Fruit fly (Drosophila melanogaster): ENCODE data around the gene mora.

DNA sequence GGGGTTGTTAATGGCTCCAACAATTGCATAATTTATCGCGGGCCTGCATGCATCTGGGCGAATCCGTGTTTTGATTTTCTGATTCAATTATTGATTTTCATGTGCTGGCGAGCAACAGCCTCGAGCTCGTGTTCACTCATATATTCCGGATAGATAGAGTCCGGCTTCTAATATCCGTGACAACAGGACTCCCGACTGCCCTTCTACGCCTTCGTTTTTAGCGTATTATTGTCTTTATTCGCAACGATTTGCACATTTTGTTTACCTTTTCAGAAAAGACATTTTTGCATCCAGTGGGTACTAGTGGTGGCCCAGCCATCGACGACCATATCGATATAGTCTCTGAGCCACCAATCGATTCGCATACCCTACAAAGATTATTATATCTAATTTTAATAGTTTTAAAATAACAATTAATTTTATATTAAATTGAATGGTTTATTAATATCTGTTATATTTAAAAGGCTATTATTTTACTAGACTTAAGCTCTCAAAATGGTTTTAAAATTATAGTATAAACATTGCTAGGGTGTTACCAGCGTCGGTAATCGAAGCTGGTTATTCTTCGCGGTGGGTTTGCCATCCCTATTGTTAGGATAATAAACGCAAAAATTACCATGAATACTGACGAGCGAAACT lies 24.9 kb upstream of the mora start, which contains the start of the genes Myo95E and TBC1d7:
- TF ChIP-seq CG11617 (GFP tag; optimal IDR thresholded peaks at IDR 0.05) (peak; percentile 86), bab1 (GFP tag; optimal IDR thresholded peaks at IDR 0.05) (peak; percentile 88), kay (GFP tag; ENCODE audit: borderline replicate concordance) (no peak), toe (GFP tag; optimal IDR thresholded peaks at IDR 0.05) (no peak), ovo (GFP tag; optimal IDR thresholded peaks at IDR 0.05) (peak; percentile 17), Crg-1 (GFP tag; optimal IDR thresholded peaks at IDR 0.05) (peak; percentile 45), CG12768 (GFP tag; optimal IDR thresholded peaks at IDR 0.05) (peak; percentile 91), CG7045 (GFP tag; optimal IDR thresholded peaks at IDR 0.05) (peak; percentile 83), CG33017 (tag; optimal IDR thresholded peaks at IDR 0.05) (peak; percentile 91), Clk (GFP tag; optimal IDR thresholded peaks at IDR 0.05) (peak; percentile 38), CG7101 (tag; optimal IDR thresholded peaks at IDR 0.05) (peak; percentile 94), Mnt (GFP tag; optimal IDR thresholded peaks at IDR 0.05) (peak; percentile 75), Hr96 (GFP tag; optimal IDR thresholded peaks at IDR 0.05) (no peak), CG14711 (tag; optimal IDR thresholded peaks at IDR 0.05) (peak; percentile 90)
